Fruit fly (Drosophila melanogaster): Measurements from ENCODE around the gene lsn.

The lsn gene

DNA sequence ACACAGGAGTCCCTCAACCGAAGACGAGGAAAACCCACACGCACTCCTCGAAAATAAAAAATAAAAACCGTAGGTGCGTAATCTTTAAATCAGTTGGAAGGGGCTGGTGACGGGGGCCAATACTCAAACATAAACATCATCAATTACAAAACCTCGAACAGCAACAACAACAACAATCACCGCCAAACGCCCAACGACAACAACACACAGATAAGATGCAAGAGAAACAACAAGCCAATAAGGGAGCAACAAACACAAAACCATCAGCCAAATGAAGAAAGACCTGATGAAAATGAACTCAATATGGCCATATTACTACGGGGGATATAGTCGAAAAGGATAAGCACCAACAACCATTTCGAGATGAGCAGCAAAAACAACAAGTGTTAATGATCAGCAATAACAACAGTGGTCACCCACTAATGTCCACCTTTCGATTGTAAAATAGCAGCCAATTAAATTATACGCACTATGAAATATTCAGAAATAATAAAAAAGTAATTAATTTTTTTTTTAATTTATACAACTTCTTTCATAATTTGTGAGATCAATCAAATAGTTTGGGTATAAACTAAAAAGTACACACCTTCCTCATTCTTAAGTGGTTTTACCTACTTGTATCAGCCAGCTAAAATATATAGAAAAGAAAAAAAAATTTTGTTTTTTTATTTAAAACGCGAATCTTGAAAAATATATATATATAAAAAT is 41.1 kb upstream of the lsn start (continued):
- TF ChIP-seq ewg (GFP tag; optimal IDR thresholded peaks at IDR 0.05) (no peak), CG14965 (GFP tag; optimal IDR thresholded peaks at IDR 0.05; ENCODE audit: borderline replicate concordance) (no peak), CG34224 (GFP tag; IDR thresholded peaks at IDR 0.05; ENCODE audit: partially characterized antibody) (no peak), sd (tag; optimal IDR thresholded peaks at IDR 0.05) (no peak), gem (tag; optimal IDR thresholded peaks at IDR 0.05) (peak; percentile 65), vnd (GFP tag; IDR thresholded peaks at IDR 0.05; ENCODE audit: partially characterized antibody) (no peak)

DNA sequence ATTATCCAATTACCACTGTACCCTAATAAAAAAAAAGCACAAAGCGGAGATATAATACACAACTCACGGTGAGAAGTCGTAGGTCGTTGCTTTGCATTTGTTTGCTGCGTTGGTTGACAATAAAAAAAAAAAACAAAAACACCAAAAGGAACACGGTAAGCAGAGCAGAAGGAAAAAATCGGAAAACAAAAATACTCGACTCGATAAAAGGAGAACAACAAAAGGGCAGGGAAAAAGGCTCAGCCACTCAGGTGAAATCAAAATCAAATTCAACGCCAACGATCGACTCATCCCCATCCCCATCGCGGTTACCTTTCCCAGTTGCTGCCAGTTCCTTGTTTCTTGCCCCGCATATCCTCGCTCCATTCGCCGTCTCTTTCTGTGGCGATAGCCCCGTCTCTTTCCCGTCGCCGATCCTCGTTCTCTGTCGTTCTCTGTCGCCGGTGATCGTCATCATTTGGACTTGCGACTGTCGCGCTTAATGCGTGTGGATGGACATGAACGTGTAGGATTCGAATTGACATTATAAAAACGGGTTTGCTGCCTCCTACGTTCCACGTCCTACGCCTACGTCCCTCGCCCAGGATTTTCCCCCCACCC is 40.5 kb upstream of the lsn start:
- peak; percentile 63; the same call in 2 of the 3 replicates for TF ChIP-seq z (GFP tag; IDR thresholded peaks at IDR 0.05)
- no peak for TF ChIP-seq Fer2 (tag; optimal IDR thresholded peaks at IDR 0.05)
- TF ChIP-seq onecut (GFP tag; IDR thresholded peaks at IDR 0.05) = no peak
- TF ChIP-seq Ets65A (GFP tag) = peak; percentile 62
- TF ChIP-seq lov (optimal IDR thresholded peaks at IDR 0.05) = no peak
- TF ChIP-seq lov (GFP tag; IDR thresholded peaks at IDR 0.05) = no peak
- TF ChIP-seq HHEX (GFP tag; optimal IDR thresholded peaks at IDR 0.05) = no peak
- TF ChIP-seq CG2199 (GFP tag; IDR thresholded peaks at IDR 0.05) = 0 out of 3 replicates have a peak, but pooled peaks have one; percentile 43
- TF ChIP-seq D (optimal IDR thresholded peaks at IDR 0.05) = peak; percentile 87
- no peak for TF ChIP-seq D (GFP tag; optimal IDR thresholded peaks at IDR 0.05)
- no peak for TF ChIP-seq nmo (GFP tag; optimal IDR thresholded peaks at IDR 0.05)
- TF ChIP-seq CG31388 (GFP tag; optimal IDR thresholded peaks at IDR 0.05) = no peak
- TF ChIP-seq CG1529 (GFP tag; optimal IDR thresholded peaks at IDR 0.05) = no peak
- TF ChIP-seq lmd (GFP tag; IDR thresholded peaks at IDR 0.05) = no peak
- TF ChIP-seq CG15479 (GFP tag; optimal IDR thresholded peaks at IDR 0.05) = peak; percentile 10
- TF ChIP-seq Ada2b (GFP tag; IDR thresholded peaks at IDR 0.05) = 0 out of 2 replicates have a peak, but pooled peaks have one; percentile 3
- peak; percentile 76 for TF ChIP-seq CG1832 (GFP tag; optimal IDR thresholded peaks at IDR 0.05)
- TF ChIP-seq Dll (GFP tag; IDR thresholded peaks at IDR 0.05; ENCODE audit: partially characterized antibody) = no peak
- TF ChIP-seq HLH3B (GFP tag; IDR thresholded peaks at IDR 0.05) = no peak
- no peak for TF ChIP-seq ara (GFP tag; IDR thresholded peaks at IDR 0.05)
- no peak for TF ChIP-seq cato (GFP tag; optimal IDR thresholded peaks at IDR 0.05; ENCODE audit: borderline replicate concordance)
- no peak for TF ChIP-seq CG12071 (GFP tag; optimal IDR thresholded peaks at IDR 0.05)
- no peak for TF ChIP-seq ci (GFP tag; IDR thresholded peaks at IDR 0.05)
- TF ChIP-seq CG1233 (GFP tag; optimal IDR thresholded peaks at IDR 0.05) = no peak
- peak; percentile 88 for TF ChIP-seq nom (GFP tag; optimal IDR thresholded peaks at IDR 0.05)
- TF ChIP-seq CG10321 (GFP tag; IDR thresholded peaks at IDR 0.05) = peak; percentile 50; the same call in 1 of the 2 replicates
- TF ChIP-seq crol (GFP tag; IDR thresholded peaks at IDR 0.05) = peak; percentile 89

- TF ChIP-seq inv (GFP tag; IDR thresholded peaks at IDR 0.05; ENCODE audit: partially characterized antibody) (no peak), MTF-1 (GFP tag; optimal IDR thresholded peaks at IDR 0.05; ENCODE audit: borderline replicate concordance) (peak; percentile 81), D19B (GFP tag; optimal IDR thresholded peaks at IDR 0.05) (no peak), CG10979 (tag; optimal IDR thresholded peaks at IDR 0.05) (peak; percentile 55), hth (optimal IDR thresholded peaks at IDR 0.05) (no peak), CTCF (GFP tag; optimal IDR thresholded peaks at IDR 0.05) (no peak), chn (GFP tag; optimal IDR thresholded peaks at IDR 0.05) (no peak), CG12155 (GFP tag; optimal IDR thresholded peaks at IDR 0.05) (no peak), CG31224 (GFP tag; IDR thresholded peaks at IDR 0.05) (no peak), CG18764 (GFP tag; optimal IDR thresholded peaks at IDR 0.05) (peak; percentile 5), br (optimal IDR thresholded peaks at IDR 0.05) (no peak), lola (GFP tag; optimal IDR thresholded peaks at IDR 0.05) (peak in 1 of 3 experiments; percentile 41), CG34422 (GFP tag; IDR thresholded peaks at IDR 0.05) (no peak), zen2 (GFP tag; IDR thresholded peaks at IDR 0.05; ENCODE audit: partially characterized antibody) (no peak), gem (tag; optimal IDR thresholded peaks at IDR 0.05) (peak; percentile 15), Sin3A (optimal IDR thresholded peaks at IDR 0.05) (no peak), CG10267 (tag; optimal IDR thresholded peaks at IDR 0.05) (peak; percentile 50), tgo (GFP tag; IDR thresholded peaks at IDR 0.05) (no peak)
Measured at dm6 chr3R:21825140-21825539, 39.8 kb upstream of the lsn start.
